Fruit fly (Drosophila melanogaster) whole organism, pupa: ENCODE measurements around the gene CG10680.

ENCODE experiments used
- CG10348 ChIP-seq: fragments of 200-800 bp; sonication (Bioruptor generic); IDR thresholded peaks from 2 replicates; pipeline ENCODE4 v1.3.6; 2022; ENCODE audit warnings: missing biosample characterization, missing genetic modification characterization
- CG12605 ChIP-seq: fragments of 200-800 bp; sonication (Bioruptor generic); IDR thresholded peaks from 2 replicates; pipeline ENCODE4 v1.3.6; 2022; ENCODE audit warnings: missing biosample characterization, missing genetic modification characterization
- CG13204 ChIP-seq: fragments of 200-800 bp; sonication (Bioruptor generic); optimal IDR thresholded peaks from 2 replicates; lab custom pipeline; 2018; ENCODE audit warnings: missing biosample characterization, mild to moderate bottlenecking, missing genetic modification characterization, moderate library complexity
- CG17806 ChIP-seq: fragments of 200-800 bp; sonication (Bioruptor generic); optimal IDR thresholded peaks from 2 replicates; lab custom pipeline; 2018; ENCODE audit warnings: missing biosample characterization, mild to moderate bottlenecking, missing genetic modification characterization, moderate library complexity
- CG32121 ChIP-seq: fragments of 200-800 bp; sonication (Bioruptor generic); IDR thresholded peaks from 2 replicates; pipeline ENCODE4 v1.3.6; 2022; ENCODE audit warnings: missing biosample characterization, missing genetic modification characterization
- CG4496 ChIP-seq: fragments of 200-800 bp; sonication (Bioruptor generic); IDR thresholded peaks from 3 replicates; pipeline ENCODE4 v1.3.6; 2022; ENCODE audit warnings: missing biosample characterization, missing genetic modification characterization
- CG9948 ChIP-seq: fragments of 200-800 bp; sonication (Bioruptor generic); optimal IDR thresholded peaks from 2 replicates; lab custom pipeline; 2018; ENCODE audit warnings: missing biosample characterization, mild to moderate bottlenecking, missing genetic modification characterization, moderate library complexity
- D1 ChIP-seq: fragments of 200-800 bp; sonication (Bioruptor generic); optimal IDR thresholded peaks from 2 replicates; lab custom pipeline; 2018; ENCODE audit warnings: missing biosample characterization, mild to moderate bottlenecking, missing genetic modification characterization, moderate library complexity
- EcR ChIP-seq: fragments of 200-800 bp; sonication (Bioruptor generic); optimal IDR thresholded peaks from 3 replicates; lab custom pipeline; 2019; ENCODE audit warnings: missing biosample characterization, missing genetic modification characterization, mild to moderate bottlenecking, moderate library complexity, missing genetic modification reagents
- Pif1A ChIP-seq: fragments of 200-800 bp; sonication (Bioruptor generic); optimal IDR thresholded peaks from 3 replicates; lab custom pipeline; 2016; ENCODE audit warnings: missing biosample characterization, missing genetic modification characterization
- Pif1B ChIP-seq: fragments of 200-800 bp; sonication (Bioruptor generic); optimal IDR thresholded peaks from 3 replicates; lab custom pipeline; 2016; ENCODE audit warnings: missing biosample characterization, missing genetic modification characterization
- gl ChIP-seq: fragments of 200-800 bp; sonication (Bioruptor generic); optimal IDR thresholded peaks from 2 replicates; lab custom pipeline; 2018; ENCODE audit warnings: missing biosample characterization, mild to moderate bottlenecking, missing genetic modification characterization

DNA sequence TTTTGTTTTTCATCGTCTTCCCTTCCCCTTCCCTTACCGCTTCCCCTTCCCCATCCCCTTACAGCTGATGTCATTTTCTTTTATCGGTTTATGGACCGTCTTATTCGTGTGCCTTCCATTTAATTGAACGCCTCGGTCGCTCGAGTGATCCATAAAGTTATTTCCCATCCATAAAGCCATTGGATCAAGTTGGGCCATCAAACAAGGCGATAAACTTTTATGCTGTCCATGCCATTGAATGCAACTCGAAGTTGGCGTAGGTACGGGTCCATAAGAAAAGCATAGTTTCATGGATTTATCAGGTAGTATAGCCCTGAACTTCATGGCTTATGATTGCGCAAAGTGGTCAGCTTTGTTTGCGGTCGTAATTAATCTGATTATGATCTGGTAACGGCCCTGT is 41.1 kb downstream of the CG10680 start:
- TF ChIP-seq CG12605 (GFP tag; lab: Robert Waterston, UW): no peak
- no peak for TF ChIP-seq EcR
- TF ChIP-seq gl (tag; lab: Kevin White, UChicago): no peak
- no peak for TF ChIP-seq Pif1A (GFP tag; lab: Kevin White, UChicago)
- no peak for TF ChIP-seq CG10348
- TF ChIP-seq CG32121 (GFP tag; lab: Robert Waterston, UW): no peak
- TF ChIP-seq CG4496 (GFP tag; lab: Robert Waterston, UW): no peak
- no peak for TF ChIP-seq CG9948 (tag; lab: Kevin White, UChicago)
- TF ChIP-seq Pif1B (GFP tag; lab: Kevin White, UChicago): no peak
- TF ChIP-seq CG13204 (GFP tag; lab: Kevin White, UChicago): no peak
- no peak for TF ChIP-seq D1
- no peak for TF ChIP-seq CG17806 (tag; lab: Kevin White, UChicago)
